Fruit fly (Drosophila melanogaster) whole organism, embryonic: Measurements from ENCODE around the gene CG14232.

Source experiments
- ATbp ChIP-seq: fragments of 200-800 bp; sonication (Bioruptor generic); optimal IDR thresholded peaks from 2 replicates; lab custom pipeline; 2017; ENCODE audit warnings: missing biosample characterization, mild to moderate bottlenecking, missing genetic modification characterization, missing genetic modification reagents
- B-H1 ChIP-seq: fragments of 200-800 bp; sonication (Bioruptor generic); IDR thresholded peaks from 3 replicates; pipeline ENCODE4 v1.3.6; 2022; ENCODE audit warnings: missing biosample characterization, missing genetic modification characterization
- C15 ChIP-seq: fragments of 200-800 bp; sonication (Bioruptor generic); IDR thresholded peaks from 3 replicates; pipeline ENCODE4 v1.3.6; 2022; ENCODE audit warnings: missing biosample characterization, missing genetic modification characterization
- CG10274 ChIP-seq: fragments of 200-800 bp; sonication (Bioruptor generic); optimal IDR thresholded peaks from 3 replicates; lab custom pipeline; 2017; ENCODE audit warnings: missing biosample characterization, mild to moderate bottlenecking, missing genetic modification characterization
- CG10321 ChIP-seq: fragments of 200-800 bp; sonication (Bioruptor generic); IDR thresholded peaks from 2 replicates; pipeline ENCODE4 v1.3.6; 2022; ENCODE audit warnings: missing biosample characterization, missing genetic modification characterization
- CG11247 ChIP-seq: fragments of 200-800 bp; sonication (Bioruptor generic); IDR thresholded peaks from 2 replicates; pipeline ENCODE4 v1.3.6; 2022; ENCODE audit warnings: missing biosample characterization, missing genetic modification characterization
- CG12155 ChIP-seq: fragments of 200-800 bp; sonication (Bioruptor generic); optimal IDR thresholded peaks from 3 replicates; lab custom pipeline; 2016; ENCODE audit warnings: missing biosample characterization, missing genetic modification characterization
- CG12391 ChIP-seq: fragments of 200-800 bp; sonication (Bioruptor generic); optimal IDR thresholded peaks from 3 replicates; lab custom pipeline; 2018; ENCODE audit warnings: missing biosample characterization, mild to moderate bottlenecking, missing genetic modification characterization, moderate library complexity
- CG15011 ChIP-seq: fragments of 200-800 bp; sonication (Bioruptor generic); optimal IDR thresholded peaks from 3 replicates; lab custom pipeline; 2018; ENCODE audit warnings: missing biosample characterization, mild to moderate bottlenecking, missing genetic modification characterization
- CG1602 ChIP-seq: fragments of 200-800 bp; sonication (Bioruptor generic); optimal IDR thresholded peaks from 3 replicates; lab custom pipeline; 2016; ENCODE audit warnings: missing biosample characterization, missing genetic modification characterization
- CG1647 ChIP-seq: fragments of 200-800 bp; sonication (Bioruptor generic); optimal IDR thresholded peaks from 3 replicates; lab custom pipeline; 2016; ENCODE audit warnings: missing biosample characterization, missing genetic modification characterization
- CG1832 ChIP-seq: fragments of 200-800 bp; sonication (Bioruptor generic); optimal IDR thresholded peaks from 2 replicates; lab custom pipeline; 2017; ENCODE audit warnings: missing biosample characterization, mild to moderate bottlenecking, missing genetic modification characterization, inconsistent platforms
- CG2875 ChIP-seq: fragments of 200-800 bp; sonication (Bioruptor generic); optimal IDR thresholded peaks from 2 replicates; lab custom pipeline; 2017; ENCODE audit warnings: missing biosample characterization, mild to moderate bottlenecking, missing genetic modification characterization, missing genetic modification reagents
- CG3065 ChIP-seq: fragments of 200-800 bp; sonication (Bioruptor generic); optimal IDR thresholded peaks from 2 replicates; lab custom pipeline; 2016; ENCODE audit warnings: missing biosample characterization, missing genetic modification characterization
- CG31388 ChIP-seq: fragments of 200-800 bp; sonication (Bioruptor generic); optimal IDR thresholded peaks from 2 replicates; lab custom pipeline; 2016; ENCODE audit warnings: missing biosample characterization, missing genetic modification characterization
- CG33213 ChIP-seq: fragments of 200-800 bp; sonication (Bioruptor generic); optimal IDR thresholded peaks from 3 replicates; lab custom pipeline; 2016; ENCODE audit warnings: missing biosample characterization, missing genetic modification characterization
- CG3407 ChIP-seq: fragments of 200-800 bp; sonication (Bioruptor generic); optimal IDR thresholded peaks from 2 replicates; lab custom pipeline; 2018; ENCODE audit warnings: missing biosample characterization, mild to moderate bottlenecking, missing genetic modification characterization
- CG3838 ChIP-seq: fragments of 200-800 bp; sonication (Bioruptor generic); optimal IDR thresholded peaks from 3 replicates; lab custom pipeline; 2016; ENCODE audit warnings: missing biosample characterization, missing genetic modification characterization
- CG3995 ChIP-seq: fragments of 200-800 bp; sonication (Bioruptor generic); optimal IDR thresholded peaks from 3 replicates; lab custom pipeline; 2016; ENCODE audit warnings: missing biosample characterization, missing genetic modification characterization
- CG6683 ChIP-seq: fragments of 200-800 bp; sonication (Bioruptor generic); optimal IDR thresholded peaks from 2 replicates; lab custom pipeline; 2017; ENCODE audit warnings: missing biosample characterization, mild to moderate bottlenecking, missing genetic modification characterization, missing genetic modification reagents
- CG8924 ChIP-seq: fragments of 200-800 bp; optimal IDR thresholded peaks from 3 replicates; lab custom pipeline; 2019; ENCODE audit warnings: missing biosample characterization, mild to moderate bottlenecking, missing genetic modification characterization, moderate library complexity
- Dbx ChIP-seq: fragments of 200-800 bp; sonication (Bioruptor generic); IDR thresholded peaks from 3 replicates; pipeline ENCODE4 v1.3.6; 2022; ENCODE audit warnings: missing biosample characterization, missing genetic modification characterization
- Doc3 ChIP-seq: fragments of 200-800 bp; sonication (Bioruptor generic); IDR thresholded peaks from 3 replicates; pipeline ENCODE4 v1.3.6; 2022; ENCODE audit warnings: missing biosample characterization, missing genetic modification characterization; ENCODE audit not compliant: partially characterized antibody
- Ets97D ChIP-seq: fragments of 200-800 bp; sonication (Bioruptor generic); optimal IDR thresholded peaks from 3 replicates; lab custom pipeline; 2016; ENCODE audit warnings: missing biosample characterization, missing genetic modification characterization
- Fer2 ChIP-seq: fragments of 200-800 bp; sonication (Bioruptor generic); optimal IDR thresholded peaks from 2 replicates; lab custom pipeline; 2018; ENCODE audit warnings: missing biosample characterization, mild to moderate bottlenecking, missing genetic modification characterization, moderate library complexity
- H2.0 ChIP-seq: fragments of 200-800 bp; sonication (Bioruptor generic); IDR thresholded peaks from 2 replicates; pipeline ENCODE4 v1.3.6; 2022; ENCODE audit warnings: missing biosample characterization, missing genetic modification characterization
- HLH3B ChIP-seq: fragments of 200-800 bp; sonication (Bioruptor generic); IDR thresholded peaks from 2 replicates; pipeline ENCODE4 v1.3.6; 2022; ENCODE audit warnings: missing biosample characterization, missing genetic modification characterization
- HLH4C ChIP-seq: fragments of 200-800 bp; sonication (Bioruptor generic); IDR thresholded peaks from 3 replicates; pipeline ENCODE4 v1.3.6; 2022; ENCODE audit warnings: missing biosample characterization, missing genetic modification characterization; ENCODE audit not compliant: partially characterized antibody
- Hr51 ChIP-seq, 2 experiments: fragments of 200-800 bp; sonication (Bioruptor generic); optimal IDR thresholded peaks; 2 replicates in 1 of 2; 3 replicates in 1 of 2; lab custom pipeline; 2016 to 2018; ENCODE audit warnings: missing biosample characterization in 2 of 2, missing genetic modification characterization in 2 of 2, mild to moderate bottlenecking in 1 of 2, moderate library complexity in 1 of 2
- NC2β ChIP-seq: fragments of 200-800 bp; sonication (Bioruptor generic); optimal IDR thresholded peaks from 2 replicates; lab custom pipeline; 2016; ENCODE audit warnings: missing biosample characterization, missing genetic modification characterization
- NfI ChIP-seq: fragments of 200-800 bp; sonication (Bioruptor generic); optimal IDR thresholded peaks from 3 replicates; lab custom pipeline; 2018; ENCODE audit warnings: missing biosample characterization, mild to moderate bottlenecking, missing genetic modification characterization, moderate library complexity
- PHDP ChIP-seq: fragments of 200-800 bp; sonication (Bioruptor generic); optimal IDR thresholded peaks from 3 replicates; lab custom pipeline; 2018; ENCODE audit warnings: missing biosample characterization, mild to moderate bottlenecking, missing genetic modification characterization, moderate library complexity
- Usf ChIP-seq: fragments of 200-800 bp; sonication (Bioruptor generic); optimal IDR thresholded peaks from 2 replicates; lab custom pipeline; 2017; ENCODE audit warnings: missing genotype, missing biosample characterization, missing genetic modification characterization
- Xbp1 ChIP-seq: fragments of 200-800 bp; sonication (Bioruptor generic); optimal IDR thresholded peaks from 3 replicates; lab custom pipeline; 2016; ENCODE audit warnings: missing biosample characterization, mild to moderate bottlenecking, missing genetic modification characterization
- YL-1 ChIP-seq: fragments of 200-800 bp; sonication (Bioruptor generic); optimal IDR thresholded peaks from 3 replicates; lab custom pipeline; 2017; ENCODE audit warnings: missing biosample characterization, mild to moderate bottlenecking, missing genetic modification characterization
- cas ChIP-seq: fragments of 200-800 bp; sonication (Bioruptor generic); IDR thresholded peaks from 2 replicates; pipeline ENCODE4 v1.3.6; 2022; ENCODE audit warnings: missing biosample characterization, missing genetic modification characterization
- ci ChIP-seq: fragments of 200-800 bp; sonication (Bioruptor generic); IDR thresholded peaks from 3 replicates; pipeline ENCODE4 v1.3.6; 2022; ENCODE audit warnings: missing biosample characterization, missing genetic modification characterization
- ems ChIP-seq: fragments of 200-800 bp; sonication (Bioruptor generic); optimal IDR thresholded peaks from 3 replicates; lab custom pipeline; 2016; ENCODE audit warnings: missing biosample characterization, missing genetic modification characterization
- exex ChIP-seq: fragments of 200-800 bp; sonication (Bioruptor generic); optimal IDR thresholded peaks from 4 replicates; lab custom pipeline; 2018; ENCODE audit warnings: missing biosample characterization, mild to moderate bottlenecking, missing genetic modification characterization, moderate library complexity
- jumu ChIP-seq: fragments of 200-800 bp; sonication (Bioruptor generic); optimal IDR thresholded peaks from 3 replicates; lab custom pipeline; 2016; ENCODE audit warnings: missing biosample characterization, missing genetic modification characterization
- lola ChIP-seq, 3 experiments: fragments of >200 bp in 2 of 3; fragments of 200-800 bp in 1 of 3; sonication (Bioruptor generic) in 1 of 3; optimal IDR thresholded peaks; 2 replicates each; lab custom pipeline; 2017 to 2019; ENCODE audit warnings: missing biosample characterization in 3 of 3, missing genetic modification characterization in 3 of 3, mild to moderate bottlenecking in 1 of 3, moderate library complexity in 1 of 3
- onecut ChIP-seq: fragments of 200-800 bp; sonication (Bioruptor generic); IDR thresholded peaks from 2 replicates; pipeline ENCODE4 v1.3.6; 2022; ENCODE audit warnings: missing biosample characterization, missing genetic modification characterization
- prd ChIP-seq, 3 experiments: fragments of >200 bp in 2 of 3; fragments of 200-800 bp in 1 of 3; sonication (Bioruptor generic) in 1 of 3; optimal IDR thresholded peaks in 2 of 3; IDR thresholded peaks in 1 of 3; 2 replicates in 2 of 3; 3 replicates in 1 of 3; pipeline versions ENCODE4 v1.3.6 to Lab custom; 2017 to 2022; ENCODE audit warnings: missing biosample characterization in 1 of 3, missing genetic modification characterization in 1 of 3
- seq ChIP-seq: fragments of 200-800 bp; sonication (Bioruptor generic); IDR thresholded peaks from 2 replicates; pipeline ENCODE4 v1.3.6; 2022; ENCODE audit warnings: missing biosample characterization, missing genetic modification characterization
- sqz ChIP-seq: fragments of 200-800 bp; sonication (Bioruptor generic); optimal IDR thresholded peaks from 3 replicates; lab custom pipeline; 2018; ENCODE audit warnings: missing biosample characterization, mild to moderate bottlenecking, missing genetic modification characterization
- tin ChIP-seq: fragments of 200-800 bp; sonication (Bioruptor generic); optimal IDR thresholded peaks from 3 replicates; lab custom pipeline; 2016; ENCODE audit warnings: missing biosample characterization, missing genetic modification characterization
- tll ChIP-seq, 2 experiments: fragments of 200-800 bp in 1 of 2; fragments of >200 bp in 1 of 2; sonication (Bioruptor generic) in 1 of 2; optimal IDR thresholded peaks; 2 replicates each; lab custom pipeline; 2017 to 2019; ENCODE audit warnings: missing biosample characterization in 2 of 2, missing genetic modification characterization in 2 of 2, mild to moderate bottlenecking in 1 of 2, moderate library complexity in 1 of 2
- tup ChIP-seq: fragments of 200-800 bp; sonication (Bioruptor generic); optimal IDR thresholded peaks from 2 replicates; lab custom pipeline; 2016; ENCODE audit warnings: missing biosample characterization, mild to moderate bottlenecking, missing genetic modification characterization, moderate library complexity
- tx ChIP-seq: fragments of 200-800 bp; sonication (Bioruptor generic); optimal IDR thresholded peaks from 2 replicates; lab custom pipeline; 2016; ENCODE audit warnings: missing biosample characterization, missing genetic modification characterization

Gene CG14232

DNA sequence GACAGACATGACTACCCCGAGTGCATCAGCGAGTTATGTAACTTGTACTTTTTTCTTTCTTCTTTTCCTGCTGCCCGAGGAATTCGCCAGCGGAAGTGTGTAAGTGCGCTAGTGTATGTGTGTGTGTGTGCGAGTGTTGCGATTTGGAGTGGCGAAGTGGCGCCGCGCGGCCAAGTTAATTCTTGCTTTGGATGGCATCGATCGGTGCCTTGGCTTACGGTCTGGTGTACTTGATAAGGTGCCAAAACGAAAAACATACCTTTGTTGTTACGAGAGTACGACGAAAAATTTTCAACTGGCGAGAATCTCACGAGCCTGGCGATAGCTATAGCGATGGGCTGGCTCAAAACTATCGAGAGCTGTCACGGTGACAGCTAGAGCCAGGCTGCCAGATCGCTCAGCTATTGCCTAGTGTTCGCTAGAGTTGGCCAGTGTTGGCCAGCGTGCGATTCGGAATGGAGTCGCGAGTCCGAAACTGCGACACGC lies 40.0 kb upstream of the CG14232 start, which contains the start of the genes CG18809, COX6B, CG33932 and Rpp20 (continued):
- TF ChIP-seq CG3407 (GFP tag; lab: Kevin White, UChicago) (no peak), CG3995 (GFP tag; lab: Kevin White, UChicago) (peak; percentile 93), exex (no peak), C15 (GFP tag; lab: Robert Waterston, UW) (no peak), CG10321 (GFP tag; lab: Robert Waterston, UW) (peak; percentile 46; the same call in 1 of the 2 replicates), sqz (GFP tag; lab: Kevin White, UChicago) (no peak), CG15011 (GFP tag; lab: Kevin White, UChicago) (no peak), Hr51 (GFP tag; optimal IDR thresholded peaks at IDR 0.05; lab: Kevin White, UChicago) (peak; percentile 1 to 65), CG1832 (no peak), tup (GFP tag; lab: Kevin White, UChicago) (no peak), CG1647 (GFP tag; lab: Kevin White, UChicago) (peak; percentile 63), Dbx (GFP tag; lab: Robert Waterston, UW) (peak; percentile 90), jumu (GFP tag; lab: Kevin White, UChicago) (peak; percentile 78), tll (GFP tag; optimal IDR thresholded peaks at IDR 0.05; lab: Kevin White, UChicago) (no peak), CG12155 (GFP tag; lab: Kevin White, UChicago) (peak; percentile 95), ATbp (no peak), CG33213 (GFP tag; lab: Kevin White, UChicago) (peak; percentile 80), HLH4C (GFP tag; lab: Robert Waterston, UW) (peak; percentile 88), PHDP (tag; lab: Kevin White, UChicago) (peak; percentile 45), tx (GFP tag; lab: Kevin White, UChicago) (peak; percentile 62), seq (GFP tag; lab: Robert Waterston, UW) (no peak), lola (GFP tag; optimal IDR thresholded peaks at IDR 0.05; lab: Kevin White, UChicago) (no peak), Fer2 (tag; lab: Kevin White, UChicago) (peak; percentile 27), Ets97D (GFP tag; lab: Kevin White, UChicago) (peak; percentile 96), CG10274 (no peak), Xbp1 (GFP tag; lab: Kevin White, UChicago) (peak; percentile 74), CG11247 (GFP tag; lab: Robert Waterston, UW) (peak; percentile 67), CG2875 (GFP tag; lab: Kevin White, UChicago) (no peak), ci (GFP tag; lab: Robert Waterston, UW) (peak; percentile 83), H2.0 (GFP tag; lab: Robert Waterston, UW) (peak; percentile 28; the same call in 1 of the 2 replicates), CG6683 (GFP tag; lab: Kevin White, UChicago) (peak; percentile 28), NC2β (GFP tag; lab: Kevin White, UChicago) (peak; percentile 86), CG3065 (GFP tag; lab: Kevin White, UChicago) (no peak), onecut (peak; percentile 53), cas (GFP tag; lab: Robert Waterston, UW) (0 out of 2 replicates have a peak, but pooled peaks have one; percentile 55), B-H1 (GFP tag; lab: Robert Waterston, UW) (no peak), CG1602 (GFP tag; lab: Kevin White, UChicago) (peak; percentile 40), CG12391 (tag; lab: Kevin White, UChicago) (peak; percentile 60), Doc3 (GFP tag; lab: Robert Waterston, UW) (peak; percentile 74), YL-1 (peak; percentile 94), tin (peak; percentile 61), CG8924 (tag; lab: Kevin White, UChicago) (peak; percentile 52), CG31388 (GFP tag; lab: Kevin White, UChicago) (no peak), NfI (GFP tag; lab: Kevin White, UChicago) (peak; percentile 68), CG3838 (GFP tag; lab: Kevin White, UChicago) (no peak), ems (peak; percentile 63), HLH3B (peak; percentile 54), Usf (peak; percentile 28), prd (optimal IDR thresholded peaks at IDR 0.05; lab: Kevin White, UChicago) (no peak), prd (GFP tag; IDR thresholded peaks at IDR 0.05; lab: Robert Waterston, UW) (peak; percentile 40; the same call in 1 of the 3 replicates)
